Fruit fly (Drosophila melanogaster) whole organism, wandering third instar larva: ENCODE results near the gene SmydA-2.

ENCODE experiments used
- Abd-B ChIP-seq: fragments of >200 bp; optimal IDR thresholded peaks from 2 replicates; lab custom pipeline; 2017; ENCODE audit warnings: missing biosample characterization, missing genetic modification characterization
- CG9705 ChIP-seq: fragments of 200-800 bp; sonication (Bioruptor generic); optimal IDR thresholded peaks from 2 replicates; lab custom pipeline; 2018; ENCODE audit warnings: missing biosample characterization, mild to moderate bottlenecking, missing genetic modification characterization
- CrebA ChIP-seq: fragments of 200-800 bp; sonication (Bioruptor generic); optimal IDR thresholded peaks from 2 replicates; lab custom pipeline; 2016; ENCODE audit warnings: missing biosample characterization, mild to moderate bottlenecking, missing genetic modification characterization, borderline replicate concordance
- Dfd ChIP-seq: fragments of >200 bp; optimal IDR thresholded peaks from 2 replicates; lab custom pipeline; 2017; ENCODE audit warnings: missing biosample characterization, missing genetic modification characterization
- Dif ChIP-seq: fragments of 200-275, 200-300 bp; sonication (Bioruptor generic); optimal IDR thresholded peaks from 2 replicates; lab custom pipeline; 2018; ENCODE audit warnings: missing biosample characterization, missing genetic modification characterization; ENCODE audit not compliant: partially characterized antibody
- GATAd ChIP-seq: sonication (Bioruptor generic); optimal IDR thresholded peaks from 2 replicates; lab custom pipeline; 2016; ENCODE audit warnings: missing biosample characterization, missing genetic modification characterization
- HLH106 ChIP-seq: fragments of 200-800 bp; optimal IDR thresholded peaks from 3 replicates; lab custom pipeline; 2019; ENCODE audit warnings: missing biosample characterization, mild to moderate bottlenecking, missing genetic modification characterization, moderate library complexity
- Hnf4 ChIP-seq: fragments of 200-800 bp; sonication (Bioruptor generic); optimal IDR thresholded peaks from 2 replicates; lab custom pipeline; 2016; ENCODE audit warnings: missing biosample characterization, mild to moderate bottlenecking, missing genetic modification characterization
- Hr78 ChIP-seq: fragments of >200 bp; optimal IDR thresholded peaks from 2 replicates; lab custom pipeline; 2017; ENCODE audit warnings: missing biosample characterization, missing genetic modification characterization
- Hr83 ChIP-seq: fragments of 200-300 bp; sonication (Bioruptor generic); optimal IDR thresholded peaks from 2 replicates; lab custom pipeline; 2016; ENCODE audit warnings: missing biosample characterization, mild to moderate bottlenecking, missing genetic modification characterization, moderate library complexity; ENCODE audit not compliant: poor library complexity, severe bottlenecking
- Mio ChIP-seq: sonication (Bioruptor generic); optimal IDR thresholded peaks from 2 replicates; lab custom pipeline; 2016; ENCODE audit warnings: missing biosample characterization, missing genetic modification characterization
- Myc ChIP-seq: fragments of >200 bp; optimal IDR thresholded peaks from 2 replicates; lab custom pipeline; 2017
- N ChIP-seq: fragments of >200 bp; optimal IDR thresholded peaks from 2 replicates; lab custom pipeline; 2018; ENCODE audit warnings: missing biosample characterization, missing external identifiers, missing genetic modification characterization
- OdsH ChIP-seq: fragments of 200-800 bp; sonication (Bioruptor generic); optimal IDR thresholded peaks from 2 replicates; lab custom pipeline; 2016; ENCODE audit warnings: missing biosample characterization, mild to moderate bottlenecking, missing genetic modification characterization
- Rel ChIP-seq, 2 experiments: fragments of 200-800 bp; sonication (Bioruptor generic) in 1 of 2; optimal IDR thresholded peaks; 2 replicates in 1 of 2; 3 replicates in 1 of 2; lab custom pipeline; 2016 to 2019; ENCODE audit warnings: mild to moderate bottlenecking in 2 of 2, missing biosample characterization in 2 of 2, missing genetic modification characterization in 2 of 2, moderate library complexity in 1 of 2
- Sp1 ChIP-seq: fragments of 200-800 bp; sonication (Bioruptor generic); optimal IDR thresholded peaks from 3 replicates; lab custom pipeline; 2019; ENCODE audit warnings: missing biosample characterization, mild to moderate bottlenecking, missing genetic modification characterization, moderate library complexity
- br ChIP-seq: fragments of 200-800 bp; sonication (Bioruptor generic); optimal IDR thresholded peaks from 2 replicates; lab custom pipeline; 2016; ENCODE audit warnings: missing biosample characterization, missing genetic modification characterization
- brk ChIP-seq: fragments of 200-800 bp; sonication (Bioruptor generic); optimal IDR thresholded peaks from 2 replicates; lab custom pipeline; 2016; ENCODE audit warnings: missing biosample characterization, mild to moderate bottlenecking, missing genetic modification characterization
- dl ChIP-seq, 2 experiments: fragments of 175-275, 200-275 bp in 1 of 2; fragments of 200-275 bp in 1 of 2; sonication (Bioruptor generic); optimal IDR thresholded peaks; lab custom pipeline; 2018; ENCODE audit warnings: mild to moderate bottlenecking in 2 of 2, missing biosample characterization in 2 of 2, missing genetic modification characterization in 2 of 2, moderate library complexity in 2 of 2; ENCODE audit not compliant: partially characterized antibody in 2 of 2, insufficient read depth in 1 of 2
- dmrt93B ChIP-seq: fragments of 200-800 bp; sonication (Bioruptor generic); optimal IDR thresholded peaks from 2 replicates; lab custom pipeline; 2018; ENCODE audit warnings: missing biosample characterization, mild to moderate bottlenecking, missing genetic modification characterization
- dsf ChIP-seq: sonication (Bioruptor generic); optimal IDR thresholded peaks from 2 replicates; lab custom pipeline; 2016; ENCODE audit warnings: missing biosample characterization, missing genetic modification characterization, borderline replicate concordance
- ey ChIP-seq: fragments of 200-800 bp; sonication (Bioruptor generic); optimal IDR thresholded peaks from 2 replicates; lab custom pipeline; 2016; ENCODE audit warnings: missing biosample characterization, missing genetic modification characterization
- foxo ChIP-seq, 2 experiments: fragments of 200-800 bp; sonication (Bioruptor generic); optimal IDR thresholded peaks; 2 replicates in 1 of 2; 3 replicates in 1 of 2; lab custom pipeline; 2016 to 2017; ENCODE audit warnings: missing biosample characterization in 2 of 2, missing genetic modification characterization in 2 of 2
- fru ChIP-seq: fragments of 200-800 bp; sonication (Bioruptor generic); optimal IDR thresholded peaks from 3 replicates; lab custom pipeline; 2016; ENCODE audit warnings: missing biosample characterization, mild to moderate bottlenecking, missing genetic modification characterization
- h ChIP-seq: fragments of 200-800 bp; sonication (Bioruptor generic); optimal IDR thresholded peaks from 3 replicates; lab custom pipeline; 2016; ENCODE audit warnings: missing biosample characterization, mild to moderate bottlenecking, missing genetic modification characterization
- lola ChIP-seq: fragments of >200 bp; optimal IDR thresholded peaks from 2 replicates; lab custom pipeline; 2017; ENCODE audit warnings: missing biosample characterization, missing genetic modification characterization
- pan ChIP-seq: fragments of >200 bp; optimal IDR thresholded peaks from 2 replicates; lab custom pipeline; 2017
- psq ChIP-seq: fragments of 200-800 bp; sonication (Bioruptor generic); optimal IDR thresholded peaks from 3 replicates; lab custom pipeline; 2017; ENCODE audit warnings: missing biosample characterization, mild to moderate bottlenecking, missing genetic modification characterization, moderate library complexity
- rgr ChIP-seq: fragments of 200-800 bp; sonication (Bioruptor generic); optimal IDR thresholded peaks from 3 replicates; lab custom pipeline; 2016; ENCODE audit warnings: missing biosample characterization, mild to moderate bottlenecking, missing genetic modification characterization
- sv ChIP-seq: fragments of 200-800 bp; sonication (Bioruptor generic); optimal IDR thresholded peaks from 3 replicates; lab custom pipeline; 2016; ENCODE audit warnings: missing biosample characterization, missing genetic modification characterization
- usp ChIP-seq: fragments of >200 bp; optimal IDR thresholded peaks from 2 replicates; lab custom pipeline; 2017; ENCODE audit warnings: missing biosample characterization, missing genetic modification characterization
- woc ChIP-seq: sonication (Bioruptor generic); optimal IDR thresholded peaks from 2 replicates; lab custom pipeline; 2016; ENCODE audit warnings: missing biosample characterization, mild to moderate bottlenecking, missing genetic modification characterization

The SmydA-2 gene

dm6 chr3L:18996774-18997589, 6.1 kb downstream of the SmydA-2 start:
- peak; percentile 11 for TF ChIP-seq Hnf4 (GFP tag; lab: Kevin White, UChicago)
- no peak for TF ChIP-seq Dfd
- TF ChIP-seq CrebA: no peak
- peak; percentile 62 for TF ChIP-seq Rel (GFP tag; optimal IDR thresholded peaks at IDR 0.05; lab: Kevin White, UChicago)
- no peak for TF ChIP-seq Rel (tag; optimal IDR thresholded peaks at IDR 0.05; lab: Kevin White, UChicago)

- TF ChIP-seq brk (GFP tag; lab: Kevin White, UChicago) (peak; percentile 61), Sp1 (GFP tag; lab: Kevin White, UChicago) (peak; percentile 43), fru (peak; percentile 41), dmrt93B (peak; percentile 50), OdsH (GFP tag; lab: Kevin White, UChicago) (peak; percentile 70), br (GFP tag; lab: Kevin White, UChicago) (peak; percentile 87), CG9705 (no peak), lola (no peak), pan (lab: Kevin White, UChicago) (peak; percentile 77), rgr (GFP tag; lab: Kevin White, UChicago) (peak; percentile 46), CrebA (peak; percentile 93), h (GFP tag; lab: Kevin White, UChicago) (peak; percentile 59), ey (GFP tag; lab: Kevin White, UChicago) (peak; percentile 76), sv (GFP tag; lab: Kevin White, UChicago) (peak; percentile 60), foxo (GFP tag; optimal IDR thresholded peaks at IDR 0.05; lab: Kevin White, UChicago) (peak in 1 of 2 experiments; percentile 73), Myc (no peak), Rel (GFP tag; optimal IDR thresholded peaks at IDR 0.05; lab: Kevin White, UChicago) (peak; percentile 45), Rel (tag; optimal IDR thresholded peaks at IDR 0.05; lab: Kevin White, UChicago) (peak; percentile 81), GATAd (GFP tag; lab: Kevin White, UChicago) (no peak), HLH106 (tag; lab: Kevin White, UChicago) (peak; percentile 32), dl (GFP tag; optimal IDR thresholded peaks at IDR 0.05; lab: Kevin White, UChicago; ENCODE audit: insufficient read depth in 1 of 2, partially characterized antibody in 2 of 2) (peak in 1 of 2 experiments; percentile 64), psq (GFP tag; lab: Kevin White, UChicago) (peak; percentile 93), Hnf4 (GFP tag; lab: Kevin White, UChicago) (peak; percentile 44), Hr78 (GFP tag; lab: Kevin White, UChicago) (no peak), Dif (GFP tag; lab: Kevin White, UChicago) (peak; percentile 40), woc (GFP tag; lab: Kevin White, UChicago) (peak; percentile 84), N (GFP tag; lab: Kevin White, UChicago) (no peak)
These were observed 6.8 kb downstream of the SmydA-2 start for dm6 chr3L:18996030-18996773.

- TF ChIP-seq Rel (GFP tag; optimal IDR thresholded peaks at IDR 0.05; lab: Kevin White, UChicago) (no peak), Rel (tag; optimal IDR thresholded peaks at IDR 0.05; lab: Kevin White, UChicago) (peak; percentile 88), woc (GFP tag; lab: Kevin White, UChicago) (no peak), usp (GFP tag; lab: Kevin White, UChicago) (no peak), CrebA (peak; percentile 70), Abd-B (GFP tag; lab: Kevin White, UChicago) (no peak), Dfd (no peak), Hr83 (peak; percentile 15), dsf (GFP tag; lab: Kevin White, UChicago) (no peak), pan (lab: Kevin White, UChicago) (no peak)
These were observed 7.4 kb downstream of the SmydA-2 start for dm6 chr3L:18995667-18996029.

dm6 chr3L:18994505-18994969, 8.5 kb downstream of the SmydA-2 start:
- TF ChIP-seq rgr (GFP tag; lab: Kevin White, UChicago): peak; percentile 1
- no peak for TF ChIP-seq fru
- no peak for TF ChIP-seq Abd-B (GFP tag; lab: Kevin White, UChicago)
- no peak for TF ChIP-seq Mio (GFP tag; lab: Kevin White, UChicago)
- no peak for TF ChIP-seq N (GFP tag; lab: Kevin White, UChicago)
- no peak for TF ChIP-seq foxo (GFP tag; optimal IDR thresholded peaks at IDR 0.05; lab: Kevin White, UChicago)
- no peak for TF ChIP-seq OdsH (GFP tag; lab: Kevin White, UChicago)
- TF ChIP-seq pan (lab: Kevin White, UChicago): no peak
- peak; percentile 5 for TF ChIP-seq Sp1 (GFP tag; lab: Kevin White, UChicago)
